Worm (Caenorhabditis elegans): ENCODE results near the gene rimb-1.

The rimb-1 gene

DNA sequence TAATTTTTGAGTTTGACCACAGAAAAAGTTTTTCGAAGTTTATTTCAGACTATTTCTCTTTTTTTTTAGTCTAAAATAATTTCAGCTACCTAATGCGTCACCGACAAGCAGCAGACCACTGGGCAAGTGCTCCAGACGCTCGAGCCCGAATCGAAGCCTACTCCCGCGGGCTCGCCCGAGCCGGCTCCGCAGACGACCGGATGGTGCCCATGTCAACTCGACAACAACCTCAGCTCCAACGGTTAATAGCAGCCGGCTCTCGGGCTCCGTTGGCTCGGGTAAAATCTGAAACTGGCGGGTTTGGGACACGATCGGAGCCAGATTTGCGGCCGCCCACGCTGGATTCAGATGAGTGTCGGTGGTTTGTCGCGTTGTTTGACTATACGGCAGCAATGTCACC, 14.9 kb downstream of the rimb-1 start:
- no peak for TF ChIP-seq elt-3 (tag; optimal IDR thresholded peaks at IDR 0.05)
- no peak for TF ChIP-seq tbx-8 (GFP tag; optimal IDR thresholded peaks at IDR 0.05)
- TF ChIP-seq hlh-1 (tag; optimal IDR thresholded peaks at IDR 0.05), result no peak
- TF ChIP-seq sptf-1 (tag; optimal IDR thresholded peaks at IDR 0.05), result no peak
- TF ChIP-seq lin-32 (GFP tag; optimal IDR thresholded peaks at IDR 0.05), result no peak
- TF ChIP-seq unc-120 (tag; optimal IDR thresholded peaks at IDR 0.05; ENCODE audit: poor library complexity, severe bottlenecking), result no peak
- TF ChIP-seq ceh-83 (GFP tag; optimal IDR thresholded peaks at IDR 0.05), result no peak

DNA sequence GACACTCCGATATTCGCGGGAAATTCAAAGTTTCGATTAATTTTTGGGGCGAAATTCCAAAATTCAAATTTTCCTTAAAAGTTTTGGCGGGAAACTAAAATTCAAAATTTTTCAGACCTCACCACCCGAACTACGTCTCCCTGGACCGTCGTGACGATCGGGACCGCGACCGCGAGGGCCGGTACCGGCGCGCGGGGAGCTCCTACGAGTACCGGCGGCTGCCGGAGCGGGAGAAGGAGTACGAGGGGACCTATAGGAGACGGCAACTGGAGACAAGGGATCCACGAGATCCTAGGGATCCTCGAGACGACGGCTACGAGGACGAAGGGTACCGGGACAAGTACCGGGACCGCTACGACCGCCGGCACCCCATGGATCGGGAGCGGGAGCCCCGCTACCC, 16.3 kb downstream of the rimb-1 start:
- TF ChIP-seq ces-1 (GFP tag; optimal IDR thresholded peaks at IDR 0.05), result no peak
- peak; percentile 27 for TF ChIP-seq sptf-1 (tag; optimal IDR thresholded peaks at IDR 0.05)
- TF ChIP-seq sem-2 (GFP tag; optimal IDR thresholded peaks at IDR 0.05), result no peak

- TF ChIP-seq ces-1 (GFP tag; optimal IDR thresholded peaks at IDR 0.05), result peak; percentile 35
- TF ChIP-seq nhr-76 (tag; optimal IDR thresholded peaks at IDR 0.05), result no peak
- TF ChIP-seq lin-32 (GFP tag; optimal IDR thresholded peaks at IDR 0.05), result no peak
- TF ChIP-seq elt-1 (tag; optimal IDR thresholded peaks at IDR 0.05; ENCODE audit: borderline replicate concordance, insufficient read depth), result no peak
- TF ChIP-seq ceh-43 (GFP tag; optimal IDR thresholded peaks at IDR 0.05), result no peak
- no peak for TF ChIP-seq snpc-4 (tag; optimal IDR thresholded peaks at IDR 0.05)
Observed at ce11 chrIII:1805415-1806008, 17.4 kb downstream of the rimb-1 start.

ce11 chrIII:1806183-1806798, 18.2 kb downstream of the rimb-1 start:
- TF ChIP-seq tbx-8 (GFP tag; optimal IDR thresholded peaks at IDR 0.05) (no peak), lin-32 (GFP tag; optimal IDR thresholded peaks at IDR 0.05) (no peak), ceh-83 (GFP tag; optimal IDR thresholded peaks at IDR 0.05) (no peak), hlh-1 (tag; optimal IDR thresholded peaks at IDR 0.05) (no peak), nhr-12 (tag; optimal IDR thresholded peaks at IDR 0.05) (no peak), ceh-43 (GFP tag; optimal IDR thresholded peaks at IDR 0.05) (no peak), blmp-1 (tag; optimal IDR thresholded peaks at IDR 0.05) (no peak), nhr-237 (tag; optimal IDR thresholded peaks at IDR 0.05) (no peak), sem-2 (GFP tag; optimal IDR thresholded peaks at IDR 0.05) (no peak), ham-2 (GFP tag; optimal IDR thresholded peaks at IDR 0.05) (no peak), flh-1 (GFP tag; optimal IDR thresholded peaks at IDR 0.05) (no peak), snpc-4 (tag; optimal IDR thresholded peaks at IDR 0.05) (no peak)

DNA sequence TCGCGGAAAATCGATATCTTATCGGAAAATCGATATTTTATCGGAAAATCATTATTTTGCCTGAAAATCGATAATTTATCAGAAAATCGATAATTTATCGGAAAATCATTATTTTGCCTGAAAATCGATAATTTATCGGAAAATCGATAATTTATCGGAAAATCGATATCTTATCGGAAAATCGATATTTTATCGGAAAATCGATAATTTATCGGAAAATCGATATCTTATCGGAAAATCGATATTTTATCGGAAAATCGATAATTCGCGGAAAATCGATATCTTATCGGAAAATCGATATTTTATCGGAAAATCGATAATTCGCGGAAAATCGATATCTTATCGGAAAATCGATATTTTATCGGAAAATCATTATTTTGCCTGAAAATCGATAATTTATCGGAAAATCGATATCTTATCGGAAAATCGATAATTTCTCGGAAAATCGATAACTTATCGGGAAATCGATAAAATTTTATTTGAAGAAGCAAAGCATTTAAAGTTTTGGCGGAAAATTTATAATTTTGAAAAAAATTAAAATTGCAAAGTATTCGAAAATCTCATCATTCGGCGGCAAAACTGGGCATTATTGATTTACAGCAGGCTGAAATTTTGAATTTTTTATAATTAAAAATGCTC, 19.3 kb downstream of the rimb-1 start:
- TF ChIP-seq ceh-39 (tag; optimal IDR thresholded peaks at IDR 0.05), result peak; percentile 6

DNA sequence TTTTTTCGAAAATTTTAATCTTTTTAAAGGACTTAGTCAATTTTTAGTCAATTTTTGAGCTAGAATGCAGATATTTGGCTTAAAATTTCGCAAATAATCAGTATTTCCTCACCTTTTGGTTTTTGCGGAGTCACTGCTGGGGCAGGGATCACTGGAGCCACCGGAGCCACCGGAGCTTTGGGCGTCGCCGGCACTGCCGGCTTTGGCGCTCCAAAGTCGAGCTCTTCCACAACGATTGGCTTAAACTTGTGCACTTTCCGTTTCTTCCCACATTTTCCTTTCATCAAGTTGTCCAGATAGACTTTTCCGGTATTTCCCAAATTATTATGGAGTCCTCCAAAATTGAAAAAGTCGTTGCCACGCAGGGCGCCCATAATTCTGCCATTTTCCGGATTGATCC, 26.2 kb downstream of the rimb-1 start:
- TF ChIP-seq nhr-76 (tag; optimal IDR thresholded peaks at IDR 0.05) (no peak), ceh-83 (GFP tag; optimal IDR thresholded peaks at IDR 0.05) (no peak), elt-1 (tag; optimal IDR thresholded peaks at IDR 0.05; ENCODE audit: borderline replicate concordance, insufficient read depth) (no peak), zip-8 (tag; optimal IDR thresholded peaks at IDR 0.05) (no peak), sptf-1 (tag; optimal IDR thresholded peaks at IDR 0.05) (no peak), M03D4.4 (tag; optimal IDR thresholded peaks at IDR 0.05) (no peak), lin-13 (tag; optimal IDR thresholded peaks at IDR 0.05) (no peak), blmp-1 (tag; optimal IDR thresholded peaks at IDR 0.05) (no peak), cnd-1 (tag; optimal IDR thresholded peaks at IDR 0.05) (no peak), nhr-2 (tag; optimal IDR thresholded peaks at IDR 0.05) (no peak), flh-1 (GFP tag; optimal IDR thresholded peaks at IDR 0.05) (no peak), snpc-4 (tag; optimal IDR thresholded peaks at IDR 0.05) (no peak), tbx-8 (GFP tag; optimal IDR thresholded peaks at IDR 0.05) (no peak), sem-2 (GFP tag; optimal IDR thresholded peaks at IDR 0.05) (no peak), ceh-43 (GFP tag; optimal IDR thresholded peaks at IDR 0.05) (no peak), ham-2 (GFP tag; optimal IDR thresholded peaks at IDR 0.05) (no peak), nhr-12 (tag; optimal IDR thresholded peaks at IDR 0.05) (no peak), ceh-39 (tag; optimal IDR thresholded peaks at IDR 0.05) (no peak)
